Worm (Caenorhabditis elegans) whole organism, L2 larva: ENCODE results near the gene twk-9.

Experiments used
- F13H6.1 ChIP-seq: sonication (generic microtip); optimal IDR thresholded peaks from 2 replicates; lab custom pipeline; 2016; ENCODE audit warnings: missing genetic modification characterization, missing compliant biosample characterization
- Y55F3AM.14 ChIP-seq: fragments of 200-800 bp; sonication (Bioruptor generic); optimal IDR thresholded peaks from 2 replicates; lab custom pipeline; 2018; ENCODE audit warnings: mild to moderate bottlenecking, missing genetic modification characterization, missing compliant biosample characterization
- alr-1 ChIP-seq: fragments of 150-350 bp; optimal IDR thresholded peaks from 2 replicates; lab custom pipeline; 2014; ENCODE audit warnings: missing biosample characterization, missing genetic modification characterization
- aly-2 ChIP-seq: fragments of 150-350 bp; optimal IDR thresholded peaks from 2 replicates; lab custom pipeline; 2014; ENCODE audit warnings: missing biosample characterization, missing genetic modification characterization
- ama-1 ChIP-seq: fragments of 150-350 bp; optimal IDR thresholded peaks from 2 replicates; lab custom pipeline; 2018; ENCODE audit warnings: inconsistent platforms
- blmp-1 ChIP-seq: sonication (generic microtip); optimal IDR thresholded peaks from 2 replicates; lab custom pipeline; 2017; ENCODE audit warnings: missing genetic modification characterization, mild to moderate bottlenecking, missing compliant biosample characterization, antibody characterized with exemption, moderate library complexity; ENCODE audit not compliant: insufficient read depth
- ceh-16 ChIP-seq: fragments of 150-350 bp; optimal IDR thresholded peaks from 2 replicates; lab custom pipeline; 2014; ENCODE audit warnings: missing biosample characterization, missing genetic modification characterization
- crh-2 ChIP-seq: sonication (generic microtip); optimal IDR thresholded peaks from 2 replicates; lab custom pipeline; 2017; ENCODE audit warnings: missing biosample characterization, missing genetic modification characterization
- dmd-4 ChIP-seq: sonication (generic microtip); optimal IDR thresholded peaks from 2 replicates; lab custom pipeline; 2017; ENCODE audit warnings: missing biosample characterization, missing genetic modification characterization
- elt-1 ChIP-seq: fragments of 150-350 bp; optimal IDR thresholded peaks from 2 replicates; lab custom pipeline; 2014; ENCODE audit warnings: missing biosample characterization, missing genetic modification characterization
- fos-1 ChIP-seq: fragments of 150-350 bp; optimal IDR thresholded peaks from 2 replicates; lab custom pipeline; 2014; ENCODE audit warnings: missing biosample characterization, missing genetic modification characterization
- gmeb-1 ChIP-seq: fragments of 150-350 bp; optimal IDR thresholded peaks from 2 replicates; lab custom pipeline; 2014; ENCODE audit warnings: missing biosample characterization, missing genetic modification characterization
- lin-13 ChIP-seq: fragments of 150-350 bp; optimal IDR thresholded peaks from 2 replicates; lab custom pipeline; 2014; ENCODE audit warnings: missing biosample characterization, missing genetic modification reagents, missing genetic modification characterization
- lin-39 ChIP-seq: fragments of 150-350 bp; optimal IDR thresholded peaks from 2 replicates; lab custom pipeline; 2014; ENCODE audit warnings: missing biosample characterization, missing genetic modification reagents, missing genetic modification characterization
- lsy-2 ChIP-seq, 2 experiments: fragments of 150-350 bp in 1 of 2; sonication (generic microtip) in 1 of 2; optimal IDR thresholded peaks; 2 replicates each; lab custom pipeline; 2014 to 2017; ENCODE audit warnings: missing biosample characterization in 2 of 2, missing genetic modification characterization in 2 of 2
- mab-5 ChIP-seq: fragments of 150-350 bp; optimal IDR thresholded peaks from 2 replicates; lab custom pipeline; 2014; ENCODE audit warnings: missing biosample characterization, missing genetic modification characterization
- mbf-1 ChIP-seq: sonication (generic microtip); optimal IDR thresholded peaks from 2 replicates; lab custom pipeline; 2017; ENCODE audit warnings: missing biosample characterization, missing genetic modification characterization
- mdl-1 ChIP-seq, 2 experiments: fragments of 150-350 bp in 1 of 2; sonication (generic microtip) in 1 of 2; optimal IDR thresholded peaks; 2 replicates each; lab custom pipeline; 2017; ENCODE audit warnings: missing biosample characterization in 2 of 2, missing genetic modification characterization in 2 of 2
- nhr-12 ChIP-seq: fragments of 150-350 bp; optimal IDR thresholded peaks from 2 replicates; lab custom pipeline; 2014; ENCODE audit warnings: missing biosample characterization, missing genetic modification characterization
- nhr-129 ChIP-seq: fragments of 150-350 bp; optimal IDR thresholded peaks from 2 replicates; lab custom pipeline; 2014; ENCODE audit warnings: missing biosample characterization, missing genetic modification characterization
- nhr-21 ChIP-seq: fragments of 150-350 bp; optimal IDR thresholded peaks from 2 replicates; lab custom pipeline; 2014; ENCODE audit warnings: missing biosample characterization, missing genetic modification characterization
- nhr-237 ChIP-seq: fragments of 150-350 bp; optimal IDR thresholded peaks from 2 replicates; lab custom pipeline; 2014; ENCODE audit warnings: missing biosample characterization, missing genetic modification characterization
- nhr-25 ChIP-seq: fragments of 150-350 bp; sonication (generic microtip); optimal IDR thresholded peaks from 3 replicates; lab custom pipeline; 2014; ENCODE audit warnings: missing biosample characterization, missing genetic modification characterization
- nhr-6 ChIP-seq: fragments of 150-350 bp; optimal IDR thresholded peaks from 2 replicates; lab custom pipeline; 2014; ENCODE audit warnings: missing biosample characterization, missing genetic modification characterization
- sem-4 ChIP-seq: fragments of 150-350 bp; optimal IDR thresholded peaks from 2 replicates; lab custom pipeline; 2014; ENCODE audit warnings: missing biosample characterization, missing genetic modification reagents, missing genetic modification characterization
- sma-3 ChIP-seq: sonication (generic microtip); optimal IDR thresholded peaks from 2 replicates; lab custom pipeline; 2016; ENCODE audit warnings: missing genetic modification reagents, missing genetic modification characterization, missing compliant biosample characterization
- sma-9 ChIP-seq, 2 experiments: fragments of 150-350 bp in 1 of 2; sonication (generic microtip) in 1 of 2; optimal IDR thresholded peaks; 2 replicates each; lab custom pipeline; 2014 to 2016; ENCODE audit warnings: missing genetic modification characterization in 2 of 2, mild to moderate bottlenecking in 1 of 2, missing biosample characterization in 1 of 2, missing compliant biosample characterization in 1 of 2, missing genetic modification reagents in 1 of 2, moderate library complexity in 1 of 2
- snpc-4 ChIP-seq: fragments of 150-350 bp; optimal IDR thresholded peaks from 2 replicates; lab custom pipeline; 2014; ENCODE audit warnings: missing biosample characterization, missing genetic modification characterization
- unc-39 ChIP-seq: fragments of 150-350 bp; optimal IDR thresholded peaks from 2 replicates; lab custom pipeline; 2014; ENCODE audit warnings: missing biosample characterization, missing genetic modification characterization
- unc-55 ChIP-seq: fragments of 150-350 bp; sonication (generic microtip); optimal IDR thresholded peaks from 3 replicates; lab custom pipeline; 2014; ENCODE audit warnings: missing biosample characterization, missing genetic modification reagents, missing genetic modification characterization
- unc-62 ChIP-seq: fragments of 150-350 bp; optimal IDR thresholded peaks from 2 replicates; lab custom pipeline; 2014; ENCODE audit warnings: missing biosample characterization, missing genetic modification reagents, missing genetic modification characterization
- ztf-1 ChIP-seq: fragments of 200-800 bp; sonication (Bioruptor generic); conservative IDR thresholded peaks from 2 replicates; pipeline ENCODE4 v1.3.6; 2022; ENCODE audit warnings: missing genetic modification characterization, missing compliant biosample characterization
- ztf-11 ChIP-seq: sonication (generic microtip); optimal IDR thresholded peaks from 2 replicates; lab custom pipeline; 2017; ENCODE audit warnings: missing biosample characterization, missing genetic modification characterization

Gene twk-9

DNA sequence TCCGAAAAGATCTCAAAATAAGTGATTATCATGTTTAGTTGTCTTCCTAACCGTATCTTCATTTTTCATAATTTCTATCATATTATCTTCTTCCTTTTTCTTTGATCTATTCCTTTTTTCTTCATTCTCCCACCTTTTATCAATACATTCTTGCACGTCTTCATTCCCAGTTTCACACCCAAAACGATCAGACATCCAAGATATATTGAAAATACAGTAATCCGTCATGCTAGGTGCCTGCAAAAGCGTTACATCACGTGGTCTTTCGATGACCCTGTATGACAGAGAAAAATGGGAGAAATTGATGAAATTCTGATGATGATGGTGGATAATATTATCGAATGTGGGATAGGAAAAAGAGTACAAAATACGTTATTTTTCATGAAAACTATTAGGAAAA lies 20.5 kb upstream of the twk-9 start:
- TF ChIP-seq nhr-237 = no peak
- TF ChIP-seq gmeb-1 (tag; lab: Kevin White, UChicago) = peak; percentile 44
- peak; percentile 92 for TF ChIP-seq sma-9 (GFP tag; optimal IDR thresholded peaks at IDR 0.05; lab: Kevin White, UChicago)
- no peak for TF ChIP-seq sma-9 (tag; optimal IDR thresholded peaks at IDR 0.05; lab: Kevin White, UChicago)
- TF ChIP-seq nhr-25 (tag; lab: Kevin White, UChicago) = peak; percentile 73
- TF ChIP-seq fos-1 (tag; lab: Kevin White, UChicago) = peak; percentile 39
- no peak for TF ChIP-seq unc-39 (tag; lab: Kevin White, UChicago)
- peak; percentile 13 for TF ChIP-seq crh-2
- TF ChIP-seq alr-1 (tag; lab: Kevin White, UChicago) = no peak
- no peak for TF ChIP-seq F13H6.1 (tag; lab: Kevin White, UChicago)
- TF ChIP-seq lin-39 (tag; lab: Kevin White, UChicago) = no peak
- peak; percentile 84 for TF ChIP-seq sma-3 (GFP tag; lab: Kevin White, UChicago)
- peak; percentile 45 for TF ChIP-seq nhr-129 (tag; lab: Kevin White, UChicago)
- TF ChIP-seq Y55F3AM.14 = peak; percentile 8
- TF ChIP-seq mab-5 (tag; lab: Kevin White, UChicago) = no peak
- peak in 1 of 2 experiments; percentile 81 for TF ChIP-seq lsy-2 (tag; optimal IDR thresholded peaks at IDR 0.05; lab: Kevin White, UChicago)
- TF ChIP-seq unc-62 (GFP tag; lab: Kevin White, UChicago) = no peak
- peak in 1 of 2 experiments; percentile 41 for TF ChIP-seq mdl-1 (tag; optimal IDR thresholded peaks at IDR 0.05; lab: Kevin White, UChicago)
- TF ChIP-seq aly-2 = no peak
- TF ChIP-seq nhr-21 (tag; lab: Kevin White, UChicago) = peak; percentile 92
- TF ChIP-seq blmp-1 (tag; lab: Kevin White, UChicago) = peak; percentile 34
- TF ChIP-seq sem-4 = no peak

DNA sequence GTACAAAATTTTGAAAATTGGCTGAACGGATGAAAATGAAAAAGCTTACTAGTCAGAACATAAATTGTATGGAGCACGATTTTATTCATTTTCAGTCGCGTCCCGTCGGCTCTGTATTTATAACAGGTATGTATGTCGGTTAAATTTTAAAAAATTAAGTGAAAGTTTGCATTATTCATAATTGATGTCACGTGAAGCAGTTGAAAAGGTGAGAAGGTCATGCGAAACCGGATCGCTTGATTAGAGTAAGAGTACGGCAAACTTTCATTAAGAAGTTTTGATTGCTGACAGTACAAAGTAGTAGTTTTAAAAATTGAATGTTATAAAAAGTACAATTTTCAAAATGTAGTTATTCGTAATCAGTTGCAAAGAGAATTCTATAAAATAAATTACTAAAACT lies 19.8 kb upstream of the twk-9 start:
- TF ChIP-seq sma-9 (GFP tag; optimal IDR thresholded peaks at IDR 0.05; lab: Kevin White, UChicago) (peak; percentile 32), sma-9 (tag; optimal IDR thresholded peaks at IDR 0.05; lab: Kevin White, UChicago) (no peak), nhr-25 (tag; lab: Kevin White, UChicago) (peak; percentile 41), blmp-1 (tag; lab: Kevin White, UChicago) (peak; percentile 81), nhr-12 (tag; lab: Kevin White, UChicago) (no peak)

DNA sequence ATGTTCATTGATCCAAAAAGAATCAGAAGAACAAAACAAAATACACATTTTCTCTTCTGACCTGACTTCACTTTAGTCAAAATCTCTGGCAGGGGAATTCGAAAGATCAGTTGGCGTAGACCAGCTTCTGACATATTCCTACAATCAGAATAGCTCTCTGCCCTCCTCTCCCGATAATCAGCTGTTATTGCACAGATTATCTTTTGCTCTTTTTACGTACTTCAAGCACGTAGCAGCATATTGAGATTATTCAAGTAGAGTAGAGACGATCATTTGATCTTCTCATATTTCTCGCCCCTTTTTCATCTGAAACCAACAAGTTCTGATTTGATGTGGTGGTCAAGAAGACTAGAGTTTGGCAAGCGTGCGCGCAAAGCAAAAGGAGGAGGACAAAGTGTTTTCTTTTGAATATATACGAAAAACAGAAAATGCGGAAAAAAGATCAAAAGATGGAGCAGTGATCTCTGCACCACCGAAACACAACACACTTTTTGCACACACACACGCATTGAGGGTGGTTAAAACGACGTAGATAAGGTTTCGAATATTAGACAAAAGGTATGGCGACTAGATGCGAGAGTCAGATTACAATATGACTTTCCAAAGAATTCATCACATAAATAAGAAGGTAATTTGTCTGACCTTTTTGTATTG lies 19.2 kb upstream of the twk-9 start:
- TF ChIP-seq dmd-4 (tag; lab: Kevin White, UChicago) (no peak), lsy-2 (tag; optimal IDR thresholded peaks at IDR 0.05; lab: Kevin White, UChicago) (no peak), nhr-129 (tag; lab: Kevin White, UChicago) (no peak), snpc-4 (tag; lab: Kevin White, UChicago) (no peak), unc-55 (GFP tag; lab: Kevin White, UChicago) (no peak), ztf-1 (GFP tag; lab: Robert Waterston, UW) (no peak), aly-2 (no peak), fos-1 (tag; lab: Kevin White, UChicago) (peak; percentile 25), mdl-1 (tag; optimal IDR thresholded peaks at IDR 0.05; lab: Kevin White, UChicago) (peak in 1 of 2 experiments; percentile 30), ama-1 (lab: Kevin White, UChicago) (no peak), elt-1 (peak; percentile 48), ceh-16 (no peak), lin-39 (tag; lab: Kevin White, UChicago) (no peak), sma-9 (GFP tag; optimal IDR thresholded peaks at IDR 0.05; lab: Kevin White, UChicago) (peak; percentile 60), sma-9 (tag; optimal IDR thresholded peaks at IDR 0.05; lab: Kevin White, UChicago) (no peak), nhr-6 (no peak), crh-2 (peak; percentile 71), ztf-11 (tag; lab: Kevin White, UChicago) (no peak)

DNA sequence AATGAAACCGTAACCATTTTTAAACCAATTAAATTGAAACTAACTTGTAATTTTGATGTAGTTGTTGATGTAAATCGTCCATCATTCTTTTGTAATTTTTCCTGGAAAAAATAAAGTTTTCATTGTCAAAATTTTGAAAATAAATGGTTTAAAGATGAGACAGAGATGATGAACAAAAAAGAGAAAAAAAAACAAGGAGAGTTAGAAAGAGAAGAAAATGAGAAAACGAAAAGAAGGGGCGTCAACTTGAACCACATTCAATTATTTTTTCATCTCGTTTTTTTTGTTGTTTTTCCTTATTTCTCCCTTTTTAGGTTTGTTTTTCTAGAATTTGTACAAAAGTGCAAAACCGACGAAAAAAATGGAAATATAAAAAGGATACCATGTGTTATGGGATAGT lies 17.4 kb upstream of the twk-9 start, which contains the start of gene nhr-34:
TSS of gene nhr-34 (minus strand) at position 101 of the 400 bp plus-strand sequence.
- TF ChIP-seq sma-3 (GFP tag; lab: Kevin White, UChicago) (no peak), lin-13 (GFP tag; lab: Kevin White, UChicago) (no peak), nhr-129 (tag; lab: Kevin White, UChicago) (no peak), ceh-16 (no peak), mbf-1 (tag; lab: Kevin White, UChicago) (no peak)
